Fruit fly (Drosophila melanogaster) whole organism, embryonic: ENCODE measurements around the gene CG31633.

Experiments
- Atf3 ChIP-seq: fragments of 200-800 bp; sonication (Bioruptor generic); optimal IDR thresholded peaks from 3 replicates; lab custom pipeline; 2016; ENCODE audit warnings: missing biosample characterization, missing genetic modification characterization
- CG10366 ChIP-seq: fragments of 200-800 bp; sonication (Bioruptor generic); IDR thresholded peaks from 2 replicates; pipeline ENCODE4 v1.3.6; 2022; ENCODE audit warnings: missing biosample characterization, missing genetic modification characterization
- CG13424 ChIP-seq: fragments of 200-800 bp; sonication (Bioruptor generic); optimal IDR thresholded peaks from 2 replicates; lab custom pipeline; 2019; ENCODE audit warnings: missing biosample characterization, mild to moderate bottlenecking, missing genetic modification characterization, moderate library complexity
- CG13894 ChIP-seq: fragments of 200-800 bp; sonication (Bioruptor generic); optimal IDR thresholded peaks from 3 replicates; lab custom pipeline; 2018; ENCODE audit warnings: missing biosample characterization, mild to moderate bottlenecking, missing genetic modification characterization, moderate library complexity
- CG15514 ChIP-seq: fragments of 200-800 bp; sonication (Bioruptor generic); optimal IDR thresholded peaks from 3 replicates; lab custom pipeline; 2017; ENCODE audit warnings: missing biosample characterization, missing genetic modification characterization, mild to moderate bottlenecking, moderate library complexity, missing genetic modification reagents
- CG15601 ChIP-seq: fragments of 200-800 bp; sonication (Bioruptor generic); optimal IDR thresholded peaks from 3 replicates; lab custom pipeline; 2019; ENCODE audit warnings: missing biosample characterization, mild to moderate bottlenecking, missing genetic modification characterization, moderate library complexity
- CG17328 ChIP-seq: fragments of 200-800 bp; sonication (Bioruptor generic); IDR thresholded peaks from 2 replicates; pipeline ENCODE4 v1.3.6; 2022; ENCODE audit warnings: missing biosample characterization, missing genetic modification characterization
- CG31224 ChIP-seq: fragments of 200-800 bp; sonication (Bioruptor generic); IDR thresholded peaks from 2 replicates; pipeline ENCODE4 v1.3.6; 2022; ENCODE audit warnings: missing biosample characterization, missing genetic modification characterization
- CG31441 ChIP-seq: fragments of 200-800 bp; sonication (Bioruptor generic); IDR thresholded peaks from 2 replicates; pipeline ENCODE4 v1.3.6; 2022; ENCODE audit warnings: missing biosample characterization, missing genetic modification characterization
- CG43689 ChIP-seq: fragments of 200-800 bp; sonication (Bioruptor generic); IDR thresholded peaks from 2 replicates; pipeline ENCODE4 v1.3.6; 2022; ENCODE audit warnings: missing biosample characterization, missing genetic modification characterization
- CG4854 ChIP-seq: fragments of 200-800 bp; sonication (Bioruptor generic); optimal IDR thresholded peaks from 2 replicates; lab custom pipeline; 2016; ENCODE audit warnings: missing biosample characterization, missing genetic modification characterization, inconsistent platforms
- CG6854 ChIP-seq: fragments of 200-800 bp; sonication (Bioruptor generic); optimal IDR thresholded peaks from 3 replicates; lab custom pipeline; 2017; ENCODE audit warnings: missing biosample characterization, mild to moderate bottlenecking, missing genetic modification characterization
- CG7745 ChIP-seq: fragments of 200-800 bp; sonication (Bioruptor generic); optimal IDR thresholded peaks from 2 replicates; lab custom pipeline; 2018; ENCODE audit warnings: missing biosample characterization, mild to moderate bottlenecking, missing genetic modification characterization, moderate library complexity
- Dad ChIP-seq: fragments of 200-800 bp; sonication (Bioruptor generic); optimal IDR thresholded peaks from 3 replicates; lab custom pipeline; 2016; ENCODE audit warnings: missing biosample characterization, missing genetic modification characterization
- Deaf1 ChIP-seq: fragments of 200-800 bp; optimal IDR thresholded peaks from 3 replicates; lab custom pipeline; 2019; ENCODE audit warnings: missing biosample characterization, mild to moderate bottlenecking, missing genetic modification characterization, moderate library complexity
- HHEX ChIP-seq: fragments of 200-800 bp; sonication (Bioruptor generic); optimal IDR thresholded peaks from 3 replicates; lab custom pipeline; 2017; ENCODE audit warnings: missing biosample characterization, mild to moderate bottlenecking, missing genetic modification characterization, missing genetic modification reagents
- HLH3B ChIP-seq: fragments of 200-800 bp; sonication (Bioruptor generic); IDR thresholded peaks from 2 replicates; pipeline ENCODE4 v1.3.6; 2022; ENCODE audit warnings: missing biosample characterization, missing genetic modification characterization
- Mrtf ChIP-seq: fragments of 200-800 bp; sonication (Bioruptor generic); IDR thresholded peaks from 3 replicates; pipeline ENCODE4 v1.3.6; 2022; ENCODE audit warnings: missing biosample characterization, missing genetic modification characterization
- NfI ChIP-seq: fragments of 200-800 bp; sonication (Bioruptor generic); optimal IDR thresholded peaks from 3 replicates; lab custom pipeline; 2018; ENCODE audit warnings: missing biosample characterization, mild to moderate bottlenecking, missing genetic modification characterization, moderate library complexity
- Rx ChIP-seq: fragments of 200-800 bp; sonication (Bioruptor generic); IDR thresholded peaks from 2 replicates; pipeline ENCODE4 v1.3.6; 2022; ENCODE audit warnings: missing biosample characterization, missing genetic modification characterization
- Ssrp ChIP-seq: fragments of 200-800 bp; sonication (Bioruptor generic); optimal IDR thresholded peaks from 2 replicates; lab custom pipeline; 2018; ENCODE audit warnings: missing biosample characterization, mild to moderate bottlenecking, missing genetic modification characterization, moderate library complexity
- Stat92E ChIP-seq, 3 experiments: fragments of >200 bp in 2 of 3; fragments of 200-800 bp in 1 of 3; sonication (Bioruptor generic) in 1 of 3; optimal IDR thresholded peaks; 2 replicates each; lab custom pipeline; 2017 to 2019; ENCODE audit warnings: missing biosample characterization in 3 of 3, missing genetic modification characterization in 3 of 3, mild to moderate bottlenecking in 1 of 3, moderate library complexity in 1 of 3
- ab ChIP-seq: fragments of 200-800 bp; sonication (Bioruptor generic); optimal IDR thresholded peaks from 2 replicates; lab custom pipeline; 2016; ENCODE audit warnings: missing biosample characterization, missing genetic modification characterization
- abd-A ChIP-seq: fragments of 200-800 bp; sonication (Bioruptor generic); optimal IDR thresholded peaks from 3 replicates; lab custom pipeline; 2019; ENCODE audit warnings: missing biosample characterization, mild to moderate bottlenecking, missing genetic modification characterization, moderate library complexity
- aop ChIP-seq: fragments of 200-800 bp; sonication (Bioruptor generic); IDR thresholded peaks from 2 replicates; pipeline ENCODE4 v1.3.6; 2022; ENCODE audit warnings: missing biosample characterization, missing genetic modification characterization
- ara ChIP-seq: fragments of 200-800 bp; sonication (Bioruptor generic); IDR thresholded peaks from 2 replicates; pipeline ENCODE4 v1.3.6; 2022; ENCODE audit warnings: missing biosample characterization, missing genetic modification characterization
- bsh ChIP-seq, 2 experiments: fragments of 200-800 bp; sonication (Bioruptor generic); optimal IDR thresholded peaks; 2 replicates each; lab custom pipeline; 2017 to 2018; ENCODE audit warnings: mild to moderate bottlenecking in 2 of 2, missing biosample characterization in 2 of 2, missing genetic modification characterization in 2 of 2, moderate library complexity in 1 of 2
- btn ChIP-seq: fragments of 200-800 bp; sonication (Bioruptor generic); optimal IDR thresholded peaks from 2 replicates; lab custom pipeline; 2016; ENCODE audit warnings: missing biosample characterization, missing genetic modification characterization
- chinmo ChIP-seq: fragments of 200-800 bp; sonication (Bioruptor generic); IDR thresholded peaks from 4 replicates; pipeline ENCODE4 v1.3.6; 2022; ENCODE audit warnings: missing biosample characterization, missing genetic modification characterization; ENCODE audit not compliant: partially characterized antibody
- chn ChIP-seq: fragments of 200-800 bp; sonication (Bioruptor generic); optimal IDR thresholded peaks from 2 replicates; lab custom pipeline; 2016; ENCODE audit warnings: missing biosample characterization, missing genetic modification characterization
- ci ChIP-seq: fragments of 200-800 bp; sonication (Bioruptor generic); IDR thresholded peaks from 3 replicates; pipeline ENCODE4 v1.3.6; 2022; ENCODE audit warnings: missing biosample characterization, missing genetic modification characterization
- dmrt11E ChIP-seq: fragments of 200-800 bp; sonication (Bioruptor generic); optimal IDR thresholded peaks from 3 replicates; lab custom pipeline; 2018; ENCODE audit warnings: missing biosample characterization, mild to moderate bottlenecking, missing genetic modification characterization, moderate library complexity
- en ChIP-seq: fragments of 200-800 bp; sonication (Bioruptor generic); optimal IDR thresholded peaks from 2 replicates; lab custom pipeline; 2016; ENCODE audit warnings: missing biosample characterization, missing genetic modification characterization
- esg ChIP-seq: fragments of 200-800 bp; sonication (Bioruptor generic); conservative IDR thresholded peaks from 2 replicates; pipeline ENCODE4 v1.3.6; 2022; ENCODE audit warnings: missing biosample characterization, missing genetic modification characterization
- fd64A ChIP-seq: fragments of 200-800 bp; sonication (Bioruptor generic); optimal IDR thresholded peaks from 3 replicates; lab custom pipeline; 2018; ENCODE audit warnings: missing biosample characterization, mild to moderate bottlenecking, missing genetic modification characterization
- insv ChIP-seq, 2 experiments: fragments of 200-800 bp; sonication (Bioruptor generic); optimal IDR thresholded peaks; 3 replicates each; lab custom pipeline; 2016 to 2018; ENCODE audit warnings: missing biosample characterization in 2 of 2, missing genetic modification characterization in 2 of 2
- kni ChIP-seq: fragments of 200-800 bp; sonication (Bioruptor generic); optimal IDR thresholded peaks from 3 replicates; lab custom pipeline; 2017; ENCODE audit warnings: mild to moderate bottlenecking, missing biosample characterization, missing genetic modification reagents, missing genetic modification characterization
- knrl ChIP-seq: fragments of 200-800 bp; sonication (Bioruptor generic); IDR thresholded peaks from 3 replicates; pipeline ENCODE4 v1.3.6; 2022; ENCODE audit warnings: missing biosample characterization, missing genetic modification characterization; ENCODE audit not compliant: partially characterized antibody
- lmd ChIP-seq: fragments of 200-800 bp; sonication (Bioruptor generic); IDR thresholded peaks from 2 replicates; pipeline ENCODE4 v1.3.6; 2022; ENCODE audit warnings: missing biosample characterization, missing genetic modification characterization
- maf-S ChIP-seq: fragments of 200-800 bp; sonication (Bioruptor generic); optimal IDR thresholded peaks from 2 replicates; lab custom pipeline; 2016; ENCODE audit warnings: missing biosample characterization, missing genetic modification characterization
- p53 ChIP-seq: fragments of 200-800 bp; sonication (Bioruptor generic); optimal IDR thresholded peaks from 2 replicates; lab custom pipeline; 2016; ENCODE audit warnings: missing biosample characterization, missing genetic modification characterization
- pnt ChIP-seq: fragments of 200-800 bp; sonication (Bioruptor generic); optimal IDR thresholded peaks from 3 replicates; lab custom pipeline; 2016; ENCODE audit warnings: missing biosample characterization, missing genetic modification characterization
- ranshi ChIP-seq: fragments of 200-800 bp; sonication (Bioruptor generic); IDR thresholded peaks from 2 replicates; pipeline ENCODE4 v1.3.6; 2022; ENCODE audit warnings: missing biosample characterization, missing genetic modification characterization
- ro ChIP-seq: fragments of 200-800 bp; sonication (Bioruptor generic); IDR thresholded peaks from 2 replicates; pipeline ENCODE4 v1.3.6; 2022; ENCODE audit warnings: missing biosample characterization, missing genetic modification characterization
- sens ChIP-seq: fragments of 200-800 bp; sonication (Bioruptor generic); peaks from one replicate; lab custom pipeline; 2016; ENCODE audit warnings: missing biosample characterization, missing genetic modification characterization
- toy ChIP-seq: fragments of 200-800 bp; sonication (Bioruptor generic); IDR thresholded peaks from 2 replicates; pipeline ENCODE4 v1.3.6; 2022; ENCODE audit warnings: missing biosample characterization, missing genetic modification characterization
- vnd ChIP-seq: fragments of 200-800 bp; sonication (Bioruptor generic); IDR thresholded peaks from 3 replicates; pipeline ENCODE4 v1.3.6; 2022; ENCODE audit warnings: missing biosample characterization, missing genetic modification characterization; ENCODE audit not compliant: partially characterized antibody
- wor ChIP-seq: fragments of 200-800 bp; sonication (Bioruptor generic); IDR thresholded peaks from 2 replicates; pipeline ENCODE4 v1.3.6; 2022; ENCODE audit warnings: missing biosample characterization, missing genetic modification characterization
- zfh2 ChIP-seq: fragments of 200-800 bp; sonication (Bioruptor generic); optimal IDR thresholded peaks from 2 replicates; lab custom pipeline; 2016; ENCODE audit warnings: missing biosample characterization, missing genetic modification characterization

Gene CG31633

DNA sequence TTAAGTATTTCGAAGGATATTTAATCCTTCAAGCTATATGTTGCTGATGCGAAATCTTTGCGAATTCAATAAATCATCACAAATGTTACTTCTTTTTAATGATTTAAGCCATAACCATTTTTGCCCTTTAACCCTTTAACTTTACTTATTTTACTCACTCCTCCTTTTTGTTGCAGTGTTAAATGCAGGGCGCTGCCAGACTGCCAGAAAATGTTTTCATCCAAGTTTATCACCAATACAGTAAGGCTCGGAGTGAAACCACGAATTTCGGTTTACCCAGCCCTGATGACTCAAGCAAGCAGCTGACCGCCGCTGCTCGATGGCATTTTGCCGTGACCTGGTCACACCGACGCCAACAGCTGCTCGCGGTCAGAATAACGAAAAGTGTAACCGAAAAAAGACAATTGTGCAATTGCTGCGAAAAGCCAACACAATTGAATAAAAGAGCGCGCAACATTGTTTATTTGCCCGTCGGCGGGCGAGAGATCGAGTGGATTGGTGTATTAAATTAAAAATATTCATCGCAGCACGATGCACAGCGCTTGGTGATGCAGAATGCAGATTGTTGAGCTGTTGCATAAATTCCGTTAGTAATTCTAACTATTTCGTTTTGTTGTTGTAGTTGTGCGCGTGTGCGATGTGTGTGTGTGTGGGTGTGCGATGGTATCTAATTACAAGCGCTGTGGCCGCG, 45.3 kb downstream of the CG31633 start, which contains the start of gene CG11050 (continued):
- TF ChIP-seq CG13424 (tag; lab: Kevin White, UChicago) (peak; percentile 66), fd64A (no peak), insv (GFP tag; optimal IDR thresholded peaks at IDR 0.05; lab: Kevin White, UChicago) (peak in 1 of 2 experiments; percentile 37), CG13894 (tag; lab: Kevin White, UChicago) (peak; percentile 73), Stat92E (GFP tag; optimal IDR thresholded peaks at IDR 0.05; lab: Kevin White, UChicago) (peak in 1 of 3 experiments; percentile 82), abd-A (tag; lab: Kevin White, UChicago) (peak; percentile 64), bsh (GFP tag; optimal IDR thresholded peaks at IDR 0.05; lab: Kevin White, UChicago) (peak; percentile 0 to 75), CG15514 (GFP tag; lab: Kevin White, UChicago) (peak; percentile 91), esg (peak; percentile 35; the same call in 1 of the 2 replicates), Deaf1 (tag; lab: Kevin White, UChicago) (peak; percentile 41), chn (GFP tag; lab: Kevin White, UChicago) (peak; percentile 85), zfh2 (GFP tag; lab: Kevin White, UChicago) (peak; percentile 83), HHEX (GFP tag; lab: Kevin White, UChicago) (peak; percentile 66), ab (GFP tag; lab: Kevin White, UChicago) (peak; percentile 30), chinmo (GFP tag; lab: Robert Waterston, UW) (peak; percentile 73; the same call in 1 of the 4 replicates), dmrt11E (tag; lab: Kevin White, UChicago) (peak; percentile 35), Atf3 (GFP tag; lab: Kevin White, UChicago) (peak; percentile 97), kni (GFP tag; lab: Kevin White, UChicago) (no peak), ara (peak; percentile 69), CG4854 (GFP tag; lab: Kevin White, UChicago) (peak; percentile 48), sens (peak; percentile 91), CG6854 (GFP tag; lab: Kevin White, UChicago) (peak; percentile 1), aop (peak; percentile 37; the same call in 1 of the 2 replicates), HLH3B (GFP tag; lab: Robert Waterston, UW) (peak; percentile 67), Rx (peak; percentile 56), CG15601 (peak; percentile 72), CG43689 (GFP tag; lab: Robert Waterston, UW) (no peak), Mrtf (peak; percentile 66; the same call in 2 of the 3 replicates), CG7745 (tag; lab: Kevin White, UChicago) (no peak), en (GFP tag; lab: Kevin White, UChicago) (peak; percentile 81), lmd (GFP tag; lab: Robert Waterston, UW) (peak; percentile 74), ci (peak; percentile 88), knrl (GFP tag; lab: Robert Waterston, UW) (peak; percentile 63; the same call in 2 of the 3 replicates), Ssrp (peak; percentile 37), CG17328 (peak; percentile 73), CG31441 (GFP tag; lab: Robert Waterston, UW) (peak; percentile 72), Dad (peak; percentile 88), CG10366 (GFP tag; lab: Robert Waterston, UW) (peak; percentile 72), wor (GFP tag; lab: Robert Waterston, UW) (no peak), ranshi (GFP tag; lab: Robert Waterston, UW) (peak; percentile 76), pnt (peak; percentile 75), btn (GFP tag; lab: Kevin White, UChicago) (no peak), p53 (peak; percentile 91), vnd (GFP tag; lab: Robert Waterston, UW) (no peak), ro (GFP tag; lab: Robert Waterston, UW) (no peak), maf-S (peak; percentile 82), CG31224 (GFP tag; lab: Robert Waterston, UW) (peak; percentile 64), NfI (GFP tag; lab: Kevin White, UChicago) (peak; percentile 70), toy (GFP tag; lab: Robert Waterston, UW) (0 out of 2 replicates have a peak, but pooled peaks have one; percentile 19)
